Worm (Caenorhabditis elegans) whole organism, L1 larva: Measurements from ENCODE around the gene nta-1.

Source experiments
- F16B12.6 ChIP-seq: fragments of 150-350 bp; optimal IDR thresholded peaks from 2 replicates; lab custom pipeline; 2014; ENCODE audit warnings: missing biosample characterization, missing genetic modification characterization
- Y116A8C.19 ChIP-seq: sonication (generic microtip); optimal IDR thresholded peaks from 2 replicates; lab custom pipeline; 2016; ENCODE audit warnings: missing compliant biosample characterization, missing genetic modification characterization, borderline replicate concordance
- aha-1 ChIP-seq: fragments of 150-350 bp; optimal IDR thresholded peaks from 2 replicates; lab custom pipeline; 2014; ENCODE audit warnings: missing biosample characterization, missing genetic modification characterization
- ceh-8 ChIP-seq: fragments of 200-800 bp; sonication (Bioruptor generic); optimal IDR thresholded peaks from 2 replicates; lab custom pipeline; 2018; ENCODE audit warnings: mild to moderate bottlenecking, missing genetic modification characterization, moderate library complexity, missing compliant biosample characterization
- ces-1 ChIP-seq: fragments of 150-350 bp; optimal IDR thresholded peaks from 2 replicates; lab custom pipeline; 2014; ENCODE audit warnings: missing biosample characterization, missing genetic modification reagents, missing genetic modification characterization
- dsc-1 ChIP-seq: sonication (generic microtip); optimal IDR thresholded peaks from 2 replicates; lab custom pipeline; 2016; ENCODE audit warnings: mild to moderate bottlenecking, missing genetic modification characterization, missing compliant biosample characterization
- efl-1 ChIP-seq, 4 experiments: fragments of 150-350 bp; optimal IDR thresholded peaks in 3 of 4; peaks in 1 of 4; 1 replicate in 1 of 4; 2 replicates in 3 of 4; lab custom pipeline; 2014; ENCODE audit warnings: missing biosample characterization in 2 of 4, missing genetic modification characterization in 2 of 4, missing genetic modification reagents in 2 of 4
- egl-13 ChIP-seq: sonication (generic microtip); optimal IDR thresholded peaks from 2 replicates; lab custom pipeline; 2016; ENCODE audit warnings: missing genotype, missing genetic modification reagents, missing genetic modification characterization, missing compliant biosample characterization
- elt-3 ChIP-seq, 6 experiments: fragments of 150-350 bp in 1 of 6; sonication (generic microtip); optimal IDR thresholded peaks; 2 replicates each; lab custom pipeline; 2017 to 2018; ENCODE audit warnings: missing biosample characterization in 6 of 6, missing genetic modification characterization in 6 of 6, inconsistent platforms in 1 of 6
- ets-5 ChIP-seq: fragments of 200-800 bp; sonication (Bioruptor generic); IDR thresholded peaks from 2 replicates; pipeline ENCODE4 v1.3.6; 2022; ENCODE audit warnings: missing genetic modification characterization, missing compliant biosample characterization
- fkh-10 ChIP-seq: sonication (generic microtip); optimal IDR thresholded peaks from 2 replicates; lab custom pipeline; 2017; ENCODE audit warnings: missing biosample characterization, missing genetic modification reagents, missing genetic modification characterization
- fkh-4 ChIP-seq: sonication (generic microtip); optimal IDR thresholded peaks from 2 replicates; lab custom pipeline; 2016; ENCODE audit warnings: missing compliant biosample characterization, missing genetic modification characterization, borderline replicate concordance
- fkh-8 ChIP-seq: sonication (generic microtip); optimal IDR thresholded peaks from 2 replicates; lab custom pipeline; 2016; ENCODE audit warnings: mild to moderate bottlenecking, missing genetic modification characterization, missing compliant biosample characterization
- hlh-17 ChIP-seq: fragments of 200-800 bp; sonication (Bioruptor generic); optimal IDR thresholded peaks from 2 replicates; lab custom pipeline; 2018; ENCODE audit warnings: missing genetic modification characterization, mild to moderate bottlenecking, missing compliant biosample characterization, moderate library complexity, borderline replicate concordance
- hpl-2 ChIP-seq: fragments of 150-350 bp; optimal IDR thresholded peaks from 2 replicates; lab custom pipeline; 2014; ENCODE audit warnings: missing biosample characterization, missing genetic modification reagents, missing genetic modification characterization
- lin-13 ChIP-seq: fragments of 150-350 bp; optimal IDR thresholded peaks from 2 replicates; lab custom pipeline; 2014; ENCODE audit warnings: missing biosample characterization, missing genetic modification reagents, missing genetic modification characterization
- lir-3 ChIP-seq: sonication (generic microtip); optimal IDR thresholded peaks from 2 replicates; lab custom pipeline; 2016; ENCODE audit warnings: mild to moderate bottlenecking, missing genetic modification characterization, moderate library complexity, missing compliant biosample characterization; ENCODE audit not compliant: poor library complexity
- lsy-2 ChIP-seq, 2 experiments: fragments of 150-350 bp; optimal IDR thresholded peaks; 2 replicates each; lab custom pipeline; 2014; ENCODE audit warnings: missing biosample characterization in 2 of 2, missing genetic modification characterization in 2 of 2
- nhr-28 ChIP-seq: fragments of 150-350 bp; optimal IDR thresholded peaks from 2 replicates; lab custom pipeline; 2014; ENCODE audit warnings: missing biosample characterization, missing genetic modification characterization
- nhr-47 ChIP-seq: sonication (generic microtip); optimal IDR thresholded peaks from 2 replicates; lab custom pipeline; 2016; ENCODE audit warnings: mild to moderate bottlenecking, missing genetic modification characterization, moderate library complexity, missing compliant biosample characterization
- nhr-71 ChIP-seq: sonication (generic microtip); optimal IDR thresholded peaks from 2 replicates; lab custom pipeline; 2016; ENCODE audit warnings: mild to moderate bottlenecking, missing genetic modification characterization, moderate library complexity, missing compliant biosample characterization
- nhr-84 ChIP-seq: sonication (generic microtip); optimal IDR thresholded peaks from 2 replicates; lab custom pipeline; 2017; ENCODE audit warnings: missing biosample characterization, missing genetic modification characterization
- nhr-85 ChIP-seq: sonication (generic microtip); peaks from one replicate; lab custom pipeline; 2016; ENCODE audit warnings: missing genetic modification characterization, inconsistent platforms, missing compliant biosample characterization
- pax-3 ChIP-seq: fragments of 200-800 bp; sonication (Bioruptor generic); optimal IDR thresholded peaks from 2 replicates; lab custom pipeline; 2018; ENCODE audit warnings: mild to moderate bottlenecking, missing genetic modification characterization, moderate library complexity, missing compliant biosample characterization
- rnt-1 ChIP-seq: sonication (generic microtip); optimal IDR thresholded peaks from 2 replicates; lab custom pipeline; 2016; ENCODE audit warnings: mild to moderate bottlenecking, missing genetic modification characterization, moderate library complexity, missing compliant biosample characterization
- skn-1 ChIP-seq: fragments of 150-350 bp; optimal IDR thresholded peaks from 2 replicates; lab custom pipeline; 2014; ENCODE audit warnings: missing biosample characterization, missing genetic modification characterization
- sox-4 ChIP-seq: sonication (generic microtip); optimal IDR thresholded peaks from 2 replicates; lab custom pipeline; 2016; ENCODE audit warnings: missing genetic modification characterization, missing compliant biosample characterization
- swsn-7 ChIP-seq: sonication (generic microtip); optimal IDR thresholded peaks from 2 replicates; lab custom pipeline; 2016; ENCODE audit warnings: missing genetic modification characterization, missing compliant biosample characterization
- unc-130 ChIP-seq: fragments of 150-350 bp; optimal IDR thresholded peaks from 2 replicates; lab custom pipeline; 2017; ENCODE audit warnings: missing biosample characterization, missing genetic modification characterization, inconsistent platforms
- unc-62 ChIP-seq: fragments of 150-350 bp; optimal IDR thresholded peaks from 2 replicates; lab custom pipeline; 2014; ENCODE audit warnings: missing biosample characterization, missing genetic modification reagents, missing genetic modification characterization
- unc-86 ChIP-seq: sonication (generic microtip); optimal IDR thresholded peaks from 2 replicates; lab custom pipeline; 2016; ENCODE audit warnings: missing genetic modification characterization, missing compliant biosample characterization
- unc-98 ChIP-seq: fragments of 200-800 bp; sonication (Bioruptor generic); IDR thresholded peaks from 2 replicates; pipeline ENCODE4 v1.3.6; 2022; ENCODE audit warnings: missing genetic modification characterization, missing compliant biosample characterization
- xbp-1 ChIP-seq: sonication (generic microtip); optimal IDR thresholded peaks from 2 replicates; lab custom pipeline; 2016; ENCODE audit warnings: missing genetic modification characterization, missing compliant biosample characterization
- ztf-11 ChIP-seq, 2 experiments: sonication (generic microtip); optimal IDR thresholded peaks; 2 replicates each; lab custom pipeline; 2016 to 2017; ENCODE audit warnings: missing genetic modification characterization in 2 of 2, missing biosample characterization in 1 of 2, missing compliant biosample characterization in 1 of 2

The nta-1 gene

DNA sequence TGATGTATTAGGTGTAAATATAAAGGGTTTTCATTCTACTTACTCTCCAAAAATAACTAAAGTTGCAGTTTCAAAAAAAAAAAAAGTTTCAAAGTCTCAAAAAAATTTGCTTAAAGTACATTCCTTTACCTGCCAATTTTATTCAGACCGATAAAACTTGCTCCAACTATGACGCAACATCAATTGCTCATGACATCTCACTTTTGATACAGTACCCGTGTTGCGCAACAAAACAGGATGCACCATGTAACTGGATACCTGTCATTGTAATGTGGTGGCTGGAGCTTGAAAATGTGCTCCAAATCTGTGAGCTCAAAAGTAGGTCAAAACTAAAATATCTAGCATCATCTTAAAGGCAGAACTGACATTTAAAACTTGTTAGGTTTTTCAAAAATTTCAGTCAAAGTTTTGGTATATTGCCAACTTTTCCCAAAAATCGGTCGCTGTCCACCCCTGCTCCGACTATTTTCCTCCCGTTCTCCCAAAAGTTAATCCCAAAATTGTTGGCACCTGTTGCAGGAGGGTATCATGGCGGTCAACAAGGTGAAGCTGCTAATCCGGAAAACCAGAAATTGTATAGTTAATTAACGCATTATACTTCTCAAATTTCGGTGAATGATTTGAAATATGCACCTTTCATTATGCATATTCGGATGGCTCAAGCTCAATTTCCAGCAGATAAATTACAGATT is 38.8 kb upstream of the nta-1 start, which contains the start of gene T24E12.2:
T24E12.2 (plus strand) TSS at position 642 of the 692 bp plus-strand sequence.
- TF ChIP-seq lsy-2 (tag; optimal IDR thresholded peaks at IDR 0.05; lab: Kevin White, UChicago) (no peak), unc-86 (tag; lab: Kevin White, UChicago) (no peak), fkh-10 (GFP tag; lab: Kevin White, UChicago) (no peak), nhr-85 (tag; lab: Kevin White, UChicago) (no peak), nhr-28 (no peak), fkh-4 (tag; lab: Kevin White, UChicago) (no peak), xbp-1 (no peak), lin-13 (GFP tag; lab: Kevin White, UChicago) (no peak), pax-3 (tag; lab: Kevin White, UChicago) (no peak), ces-1 (GFP tag; lab: Kevin White, UChicago) (no peak), sox-4 (tag; lab: Kevin White, UChicago) (no peak)

DNA sequence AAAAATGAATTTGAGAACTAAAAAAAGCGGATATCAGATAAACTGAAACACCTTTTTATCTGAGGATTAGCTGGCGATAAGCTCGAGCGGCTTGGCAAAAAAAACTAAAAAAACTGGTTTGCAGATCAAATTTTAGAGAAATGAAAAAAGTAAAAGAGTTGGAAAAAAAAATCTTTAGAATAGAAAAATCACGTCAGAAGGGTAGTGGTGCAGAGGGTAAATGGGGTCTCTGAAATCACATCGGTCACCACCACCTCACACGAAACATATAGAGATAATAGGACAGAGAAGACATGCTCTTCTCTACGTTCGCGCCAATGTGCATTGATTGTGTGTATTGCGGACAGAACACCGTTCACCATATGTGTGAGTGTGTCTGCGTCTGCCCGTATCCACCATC is 37.6 kb upstream of the nta-1 start:
- no peak for TF ChIP-seq efl-1 (optimal IDR thresholded peaks at IDR 0.05; lab: Kevin White, UChicago)
- TF ChIP-seq efl-1 (GFP tag; optimal IDR thresholded peaks at IDR 0.05 in 1 of 2; lab: Kevin White, UChicago) = peak in 1 of 2 experiments; percentile 67
- no peak for TF ChIP-seq ztf-11 (tag; optimal IDR thresholded peaks at IDR 0.05; lab: Kevin White, UChicago)

DNA sequence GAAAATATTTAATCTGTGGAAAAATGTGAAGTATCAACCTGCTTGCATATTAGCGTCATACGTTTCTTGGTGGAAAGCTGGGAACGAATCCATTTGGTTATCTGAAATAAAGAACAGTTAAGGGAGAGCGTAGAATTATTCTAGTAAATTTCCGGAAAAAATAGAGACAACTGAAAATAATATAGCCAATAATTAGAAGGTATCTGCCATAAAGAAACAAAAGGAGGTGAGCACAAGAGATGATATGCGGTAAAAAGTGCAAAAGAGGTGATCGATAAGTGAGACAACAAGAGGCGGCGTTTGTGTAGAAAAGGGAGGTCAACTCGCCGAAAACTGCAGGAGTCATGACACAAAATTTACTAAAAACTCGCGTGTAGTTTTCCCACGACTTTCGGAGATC is 35.8 kb upstream of the nta-1 start, which contains the start of gene T24E12.11:
T24E12.11 (minus strand) TSS at position 101 of the 400 bp plus-strand sequence.
- TF ChIP-seq unc-98 (GFP tag; lab: Robert Waterston, UW) (no peak), sox-4 (tag; lab: Kevin White, UChicago) (no peak), unc-86 (tag; lab: Kevin White, UChicago) (no peak), dsc-1 (tag; lab: Kevin White, UChicago) (no peak), elt-3 (tag; optimal IDR thresholded peaks at IDR 0.05; lab: Kevin White, UChicago) (no peak), unc-130 (tag; lab: Kevin White, UChicago) (no peak), ztf-11 (tag; optimal IDR thresholded peaks at IDR 0.05; lab: Kevin White, UChicago) (no peak), fkh-8 (tag; lab: Kevin White, UChicago) (no peak), nhr-84 (tag; lab: Kevin White, UChicago) (no peak)

DNA sequence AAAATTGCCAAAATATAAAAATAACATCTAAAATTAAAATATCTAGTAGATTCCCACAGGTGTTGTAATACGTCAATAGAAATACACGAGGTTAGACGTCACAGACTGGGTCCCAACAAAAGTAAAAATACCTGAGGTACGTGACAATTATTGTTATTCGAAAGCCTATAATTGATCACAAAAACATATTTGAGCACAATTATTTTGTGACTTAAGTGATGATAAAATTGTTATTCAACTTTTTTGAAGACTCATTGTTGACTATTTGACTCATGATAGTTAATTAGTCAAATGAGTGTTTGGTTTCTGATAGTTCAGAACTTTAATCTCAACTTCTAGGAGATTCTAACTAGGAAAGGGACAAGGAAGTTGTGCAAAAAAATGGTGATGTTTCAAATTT is 34.2 kb upstream of the nta-1 start:
- TF ChIP-seq fkh-8 (tag; lab: Kevin White, UChicago) (peak; percentile 51), fkh-10 (GFP tag; lab: Kevin White, UChicago) (peak; percentile 36), lir-3 (tag; lab: Kevin White, UChicago) (no peak), hlh-17 (GFP tag; lab: Kevin White, UChicago) (no peak), lsy-2 (tag; optimal IDR thresholded peaks at IDR 0.05; lab: Kevin White, UChicago) (no peak), ceh-8 (peak; percentile 79), nhr-71 (peak; percentile 35), nhr-47 (tag; lab: Kevin White, UChicago) (peak; percentile 1), sox-4 (tag; lab: Kevin White, UChicago) (no peak)

DNA sequence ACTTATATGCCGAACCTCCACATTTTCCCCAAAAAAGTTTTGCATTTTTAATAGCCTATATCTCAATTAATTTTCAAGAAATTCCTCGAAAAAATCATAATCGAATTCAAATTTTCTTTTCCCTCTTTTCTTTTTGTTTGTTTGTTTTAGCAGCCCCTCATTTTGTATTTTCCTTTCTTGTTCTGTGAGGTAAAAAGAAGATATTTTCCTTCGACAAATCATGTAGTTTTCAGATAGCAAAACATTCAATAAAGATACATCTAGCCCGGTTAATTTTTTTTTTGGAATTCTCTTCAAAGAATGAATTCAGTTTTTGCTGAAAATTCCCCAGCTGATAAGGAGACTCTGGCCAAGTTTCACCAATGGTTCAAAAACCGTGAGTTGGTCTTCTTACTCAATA is 32.1 kb upstream of the nta-1 start, which contains the start of gene T24E12.3:
T24E12.3 (plus strand) TSS at position 301 of the 400 bp plus-strand sequence.
- TF ChIP-seq fkh-10 (GFP tag; lab: Kevin White, UChicago) (no peak), aha-1 (tag; lab: Kevin White, UChicago) (no peak), ces-1 (GFP tag; lab: Kevin White, UChicago) (no peak), F16B12.6 (tag; lab: Kevin White, UChicago) (no peak), ceh-8 (no peak), rnt-1 (tag; lab: Kevin White, UChicago) (no peak), fkh-4 (tag; lab: Kevin White, UChicago) (no peak), ets-5 (GFP tag; lab: Robert Waterston, UW) (no peak), egl-13 (tag; lab: Kevin White, UChicago) (no peak), Y116A8C.19 (tag; lab: Kevin White, UChicago) (no peak), unc-130 (tag; lab: Kevin White, UChicago) (no peak), hpl-2 (GFP tag; lab: Kevin White, UChicago) (no peak), skn-1 (tag; lab: Kevin White, UChicago) (no peak), nhr-71 (no peak), unc-62 (GFP tag; lab: Kevin White, UChicago) (no peak), swsn-7 (tag; lab: Kevin White, UChicago) (no peak)
